Worm (Caenorhabditis elegans) whole organism, L2 larva: ENCODE results near the gene F40G9.6.

Experiments
- ama-1 ChIP-seq: fragments of 150-350 bp; optimal IDR thresholded peaks from 2 replicates; lab custom pipeline; 2018; ENCODE audit warnings: inconsistent platforms
- ceh-82 ChIP-seq: fragments of 150-350 bp; optimal IDR thresholded peaks from 2 replicates; lab custom pipeline; 2014; ENCODE audit warnings: missing biosample characterization, missing genetic modification characterization
- elt-1 ChIP-seq: fragments of 150-350 bp; optimal IDR thresholded peaks from 2 replicates; lab custom pipeline; 2014; ENCODE audit warnings: missing biosample characterization, missing genetic modification characterization
- fos-1 ChIP-seq: fragments of 150-350 bp; optimal IDR thresholded peaks from 2 replicates; lab custom pipeline; 2014; ENCODE audit warnings: missing biosample characterization, missing genetic modification characterization
- mab-5 ChIP-seq: fragments of 150-350 bp; optimal IDR thresholded peaks from 2 replicates; lab custom pipeline; 2014; ENCODE audit warnings: missing biosample characterization, missing genetic modification characterization
- mdl-1 ChIP-seq, 2 experiments: fragments of 150-350 bp in 1 of 2; sonication (generic microtip) in 1 of 2; optimal IDR thresholded peaks; 2 replicates each; lab custom pipeline; 2017; ENCODE audit warnings: missing biosample characterization in 2 of 2, missing genetic modification characterization in 2 of 2
- nhr-77 ChIP-seq: fragments of 150-350 bp; optimal IDR thresholded peaks from 2 replicates; lab custom pipeline; 2014; ENCODE audit warnings: missing biosample characterization, missing genetic modification characterization
- skn-1 ChIP-seq: sonication (generic microtip); optimal IDR thresholded peaks from 2 replicates; lab custom pipeline; 2017; ENCODE audit warnings: missing biosample characterization, missing genetic modification characterization
- unc-62 ChIP-seq: fragments of 150-350 bp; optimal IDR thresholded peaks from 2 replicates; lab custom pipeline; 2014; ENCODE audit warnings: missing biosample characterization, missing genetic modification reagents, missing genetic modification characterization
- zag-1 ChIP-seq: fragments of 150-350 bp; optimal IDR thresholded peaks from 2 replicates; lab custom pipeline; 2014; ENCODE audit warnings: missing biosample characterization, missing genetic modification characterization

- TF ChIP-seq unc-62 (GFP tag; lab: Kevin White, UChicago) (no peak), skn-1 (tag; lab: Kevin White, UChicago) (no peak), elt-1 (tag; lab: Kevin White, UChicago) (no peak), fos-1 (tag; lab: Kevin White, UChicago) (no peak), ama-1 (lab: Kevin White, UChicago) (no peak), mab-5 (tag; lab: Kevin White, UChicago) (no peak), nhr-77 (no peak), zag-1 (no peak), mdl-1 (tag; optimal IDR thresholded peaks at IDR 0.05; lab: Kevin White, UChicago) (no peak), ceh-82 (tag; lab: Kevin White, UChicago) (no peak)
Measured at ce11 chrIII:140904-141303, 38.4 kb upstream of the F40G9.6 start, which contains the start of gene fbxb-81.
